Worm (Caenorhabditis elegans): ENCODE results near the gene panl-3.
A peak's percentile ranks its signal among the peaks of the same experiment; 100 is the strongest.

The panl-3 gene

ce11 chrIII:9848083-9848482 is 29.2 kb downstream of the panl-3 start, which contains the start of gene mrpl-36 (continued):
- peak; percentile 52 to 61 for TF ChIP-seq lin-35 (GFP tag; optimal IDR thresholded peaks at IDR 0.05)
- TF ChIP-seq mef-2 (tag; optimal IDR thresholded peaks at IDR 0.05), result no peak
- TF ChIP-seq jun-1 (tag; optimal IDR thresholded peaks at IDR 0.05), result no peak
- TF ChIP-seq ces-1 (GFP tag; optimal IDR thresholded peaks at IDR 0.05), result no peak
- TF ChIP-seq lin-13 (GFP tag; optimal IDR thresholded peaks at IDR 0.05), result no peak
- TF ChIP-seq ceh-88 (GFP tag; IDR thresholded peaks at IDR 0.05), result no peak
- no peak for TF ChIP-seq dsc-1 (tag; optimal IDR thresholded peaks at IDR 0.05)
- TF ChIP-seq sptf-1 (tag; optimal IDR thresholded peaks at IDR 0.05), result no peak
- no peak for TF ChIP-seq nhr-237 (tag; optimal IDR thresholded peaks at IDR 0.05)
- no peak for TF ChIP-seq lir-3 (tag; optimal IDR thresholded peaks at IDR 0.05; ENCODE audit: poor library complexity)
- peak; percentile 50 to 61 for TF ChIP-seq lsy-2 (tag; optimal IDR thresholded peaks at IDR 0.05)
- no peak for TF ChIP-seq sox-4 (tag; optimal IDR thresholded peaks at IDR 0.05)
- TF ChIP-seq Y116A8C.19 (tag; optimal IDR thresholded peaks at IDR 0.05; ENCODE audit: borderline replicate concordance), result no peak
- TF ChIP-seq nhr-76 (tag; optimal IDR thresholded peaks at IDR 0.05), result no peak
- no peak for TF ChIP-seq hlh-17 (GFP tag; optimal IDR thresholded peaks at IDR 0.05; ENCODE audit: borderline replicate concordance)
- TF ChIP-seq rnt-1 (tag; optimal IDR thresholded peaks at IDR 0.05), result peak; percentile 36
- TF ChIP-seq ceh-90 (tag; optimal IDR thresholded peaks at IDR 0.05), result no peak
- no peak for TF ChIP-seq unc-30 (tag; optimal IDR thresholded peaks at IDR 0.05)
- no peak for TF ChIP-seq nhr-19 (GFP tag; conservative IDR thresholded peaks at IDR 0.05)
- no peak for TF ChIP-seq alr-1 (tag; optimal IDR thresholded peaks at IDR 0.05; ENCODE audit: borderline replicate concordance)
- no peak for TF ChIP-seq nhr-77 (tag; optimal IDR thresholded peaks at IDR 0.05)
- peak; percentile 52 to 67 for TF ChIP-seq efl-1 (optimal IDR thresholded peaks at IDR 0.05)
- TF ChIP-seq efl-1 (GFP tag; optimal IDR thresholded peaks at IDR 0.05 in 1 of 2), result peak; percentile 45 to 94
- no peak for TF ChIP-seq egl-27 (tag; optimal IDR thresholded peaks at IDR 0.05)
- TF ChIP-seq nhr-85 (tag), result no peak
- no peak for TF ChIP-seq efl-3 (GFP tag; optimal IDR thresholded peaks at IDR 0.05)
- no peak for TF ChIP-seq fkh-4 (tag; optimal IDR thresholded peaks at IDR 0.05; ENCODE audit: borderline replicate concordance)
- peak; percentile 46 for TF ChIP-seq nhr-71 (tag; optimal IDR thresholded peaks at IDR 0.05)
- TF ChIP-seq lin-39 (tag; optimal IDR thresholded peaks at IDR 0.05), result no peak
- peak in 1 of 3 experiments; percentile 36 for TF ChIP-seq ceh-82 (tag; optimal IDR thresholded peaks at IDR 0.05)
- TF ChIP-seq hpl-2 (GFP tag; optimal IDR thresholded peaks at IDR 0.05), result no peak
- TF ChIP-seq unc-62 (GFP tag; optimal IDR thresholded peaks at IDR 0.05), result no peak
- peak; percentile 33 for TF ChIP-seq F16B12.6 (tag; optimal IDR thresholded peaks at IDR 0.05)
- no peak for TF ChIP-seq C04F5.9 (tag; optimal IDR thresholded peaks at IDR 0.05)
- TF ChIP-seq zip-4 (GFP tag; optimal IDR thresholded peaks at IDR 0.05), result no peak
- no peak for TF ChIP-seq C34B4.2 (tag; optimal IDR thresholded peaks at IDR 0.05)
- TF ChIP-seq nhr-20 (tag; optimal IDR thresholded peaks at IDR 0.05), result peak; percentile 30
- TF ChIP-seq aha-1 (tag; optimal IDR thresholded peaks at IDR 0.05), result no peak
- no peak for TF ChIP-seq nhr-12 (tag; optimal IDR thresholded peaks at IDR 0.05)
- no peak for TF ChIP-seq lin-14 (GFP tag; optimal IDR thresholded peaks at IDR 0.05)
- peak; percentile 4 for TF ChIP-seq swsn-7 (tag; optimal IDR thresholded peaks at IDR 0.05)
- peak; percentile 40 for TF ChIP-seq skn-1 (tag; optimal IDR thresholded peaks at IDR 0.05)
- no peak for TF ChIP-seq nhr-28 (tag; optimal IDR thresholded peaks at IDR 0.05)
- TF ChIP-seq ztf-4 (tag; optimal IDR thresholded peaks at IDR 0.05), result no peak

ce11 chrIII:9848603-9849002 is 29.7 kb downstream of the panl-3 start:
- TF ChIP-seq grh-1 (GFP tag; IDR thresholded peaks at IDR 0.05) (0 out of 2 replicates have a peak, but pooled peaks have one; percentile 10), jun-1 (tag; optimal IDR thresholded peaks at IDR 0.05) (no peak), lin-35 (GFP tag; optimal IDR thresholded peaks at IDR 0.05) (peak in 1 of 2 experiments; percentile 26), aha-1 (tag; optimal IDR thresholded peaks at IDR 0.05) (no peak), nhr-20 (tag; optimal IDR thresholded peaks at IDR 0.05) (no peak), efl-1 (optimal IDR thresholded peaks at IDR 0.05) (peak; percentile 72 to 89), efl-1 (GFP tag; optimal IDR thresholded peaks at IDR 0.05 in 1 of 2) (peak; percentile 64 to 95), nhr-71 (tag; optimal IDR thresholded peaks at IDR 0.05) (no peak), rnt-1 (tag; optimal IDR thresholded peaks at IDR 0.05) (peak; percentile 13), swsn-7 (tag; optimal IDR thresholded peaks at IDR 0.05) (no peak), dpl-1 (GFP tag; optimal IDR thresholded peaks at IDR 0.05) (peak; percentile 49 to 69 (median 56)), ets-5 (GFP tag; IDR thresholded peaks at IDR 0.05) (no peak)
